Fruit fly (Drosophila melanogaster) whole organism, prepupa: ENCODE measurements around the gene Vps15.

Experiments used
- Blimp-1 ChIP-seq: fragments of 200-800 bp; sonication (Bioruptor generic); optimal IDR thresholded peaks from 3 replicates; lab custom pipeline; 2017; ENCODE audit warnings: missing biosample characterization, missing genetic modification characterization, mild to moderate bottlenecking, moderate library complexity, missing genetic modification reagents
- CG10631 ChIP-seq: fragments of 200-800 bp; sonication (Bioruptor generic); optimal IDR thresholded peaks from 2 replicates; lab custom pipeline; 2016; ENCODE audit warnings: missing biosample characterization, missing genetic modification characterization
- CG10669 ChIP-seq: fragments of 200-800 bp; sonication (Bioruptor generic); optimal IDR thresholded peaks from 3 replicates; lab custom pipeline; 2018; ENCODE audit warnings: missing biosample characterization, mild to moderate bottlenecking, missing genetic modification characterization, moderate library complexity
- CG11294 ChIP-seq: fragments of 200-800 bp; sonication (Bioruptor generic); IDR thresholded peaks from 2 replicates; pipeline ENCODE4 v1.3.6; 2022; ENCODE audit warnings: missing biosample characterization, missing genetic modification characterization
- CG11902 ChIP-seq: fragments of 200-800 bp; sonication (Bioruptor generic); optimal IDR thresholded peaks from 3 replicates; lab custom pipeline; 2016; ENCODE audit warnings: missing biosample characterization, missing genetic modification characterization
- CG15336 ChIP-seq: fragments of 200-800 bp; sonication (Bioruptor generic); IDR thresholded peaks from 2 replicates; pipeline ENCODE4 v1.3.6; 2022; ENCODE audit warnings: missing biosample characterization, missing genetic modification characterization
- CG16779 ChIP-seq: fragments of 200-800 bp; sonication (Bioruptor generic); optimal IDR thresholded peaks from 3 replicates; lab custom pipeline; 2017; ENCODE audit warnings: missing biosample characterization, mild to moderate bottlenecking, missing genetic modification characterization
- CG3032 ChIP-seq: fragments of 200-800 bp; optimal IDR thresholded peaks from 2 replicates; lab custom pipeline; 2019; ENCODE audit warnings: missing biosample characterization, mild to moderate bottlenecking, missing genetic modification characterization, moderate library complexity
- CG31627 ChIP-seq: fragments of 200-800 bp; sonication (Bioruptor generic); optimal IDR thresholded peaks from 3 replicates; lab custom pipeline; 2016; ENCODE audit warnings: missing biosample characterization, missing genetic modification characterization
- CG32006 ChIP-seq: fragments of 200-800 bp; sonication (Bioruptor generic); optimal IDR thresholded peaks from 3 replicates; lab custom pipeline; 2017; ENCODE audit warnings: missing biosample characterization, mild to moderate bottlenecking, missing genetic modification characterization
- CG34406 ChIP-seq: fragments of 200-800 bp; sonication (Bioruptor generic); optimal IDR thresholded peaks from 3 replicates; lab custom pipeline; 2016; ENCODE audit warnings: missing biosample characterization, missing genetic modification characterization
- CG3919 ChIP-seq: fragments of 200-800 bp; sonication (Bioruptor generic); optimal IDR thresholded peaks from 3 replicates; lab custom pipeline; 2016; ENCODE audit warnings: missing biosample characterization, missing genetic modification characterization
- CG4318 ChIP-seq: fragments of 200-800 bp; sonication (Bioruptor generic); optimal IDR thresholded peaks from 3 replicates; lab custom pipeline; 2017; ENCODE audit warnings: missing biosample characterization, mild to moderate bottlenecking, missing genetic modification characterization
- CG6163 ChIP-seq: fragments of 200-800 bp; sonication (Bioruptor generic); IDR thresholded peaks from 3 replicates; pipeline ENCODE4 v1.3.6; 2022; ENCODE audit warnings: missing biosample characterization, missing genetic modification characterization
- CG6276 ChIP-seq: fragments of 200-800 bp; sonication (Bioruptor generic); optimal IDR thresholded peaks from 2 replicates; lab custom pipeline; 2017; ENCODE audit warnings: missing biosample characterization, mild to moderate bottlenecking, missing genetic modification characterization
- CG6792 ChIP-seq: fragments of 200-800 bp; sonication (Bioruptor generic); optimal IDR thresholded peaks from 3 replicates; lab custom pipeline; 2016; ENCODE audit warnings: missing biosample characterization, missing genetic modification characterization
- CG6808 ChIP-seq: fragments of 200-800 bp; sonication (Bioruptor generic); optimal IDR thresholded peaks from 3 replicates; lab custom pipeline; 2017; ENCODE audit warnings: missing biosample characterization, missing genetic modification characterization, mild to moderate bottlenecking, moderate library complexity, missing genetic modification reagents
- CG6854 ChIP-seq: fragments of 200-800 bp; sonication (Bioruptor generic); optimal IDR thresholded peaks from 2 replicates; lab custom pipeline; 2017; ENCODE audit warnings: missing biosample characterization, mild to moderate bottlenecking, missing genetic modification characterization
- CG8119 ChIP-seq: fragments of 200-800 bp; sonication (Bioruptor generic); IDR thresholded peaks from 3 replicates; pipeline ENCODE4 v1.3.6; 2022; ENCODE audit warnings: missing biosample characterization, missing genetic modification characterization
- CG8319 ChIP-seq: fragments of 200-800 bp; sonication (Bioruptor generic); optimal IDR thresholded peaks from 3 replicates; lab custom pipeline; 2016; ENCODE audit warnings: missing biosample characterization, missing genetic modification characterization
- CG8632 ChIP-seq: fragments of 200-800 bp; sonication (Bioruptor generic); optimal IDR thresholded peaks from 3 replicates; lab custom pipeline; 2016; ENCODE audit warnings: missing biosample characterization, missing genetic modification characterization
- CG9139 ChIP-seq: fragments of 200-800 bp; sonication (Bioruptor generic); optimal IDR thresholded peaks from 3 replicates; lab custom pipeline; 2017; ENCODE audit warnings: missing biosample characterization, mild to moderate bottlenecking, missing genetic modification characterization
- Eip75B ChIP-seq: fragments of 200-800 bp; sonication (Bioruptor generic); optimal IDR thresholded peaks from 3 replicates; lab custom pipeline; 2016; ENCODE audit warnings: missing biosample characterization, missing genetic modification characterization
- Eip78C ChIP-seq: fragments of 200-800 bp; sonication (Bioruptor generic); peaks from one replicate; lab custom pipeline; 2016; ENCODE audit warnings: missing biosample characterization, missing genetic modification characterization
- Eip93F ChIP-seq: fragments of 200-800 bp; sonication (Bioruptor generic); optimal IDR thresholded peaks from 2 replicates; lab custom pipeline; 2016; ENCODE audit warnings: missing biosample characterization, mild to moderate bottlenecking, missing genetic modification characterization
- Ets21C ChIP-seq: fragments of 200-800 bp; sonication (Bioruptor generic); optimal IDR thresholded peaks from 3 replicates; lab custom pipeline; 2016; ENCODE audit warnings: missing biosample characterization, missing genetic modification characterization
- Gug ChIP-seq: fragments of 200-800 bp; sonication (Bioruptor generic); IDR thresholded peaks from 2 replicates; pipeline ENCODE4 v1.3.6; 2022; ENCODE audit warnings: missing biosample characterization, missing genetic modification characterization
- Hr38 ChIP-seq: sonication (Bioruptor generic); optimal IDR thresholded peaks from 2 replicates; lab custom pipeline; 2016; ENCODE audit warnings: missing biosample characterization, missing genetic modification characterization
- Hr39 ChIP-seq: fragments of 200-800 bp; sonication (Bioruptor generic); optimal IDR thresholded peaks from 2 replicates; lab custom pipeline; 2016; ENCODE audit warnings: missing biosample characterization, missing genetic modification characterization
- Hr4 ChIP-seq: fragments of 200-800 bp; sonication (Bioruptor generic); optimal IDR thresholded peaks from 3 replicates; lab custom pipeline; 2016; ENCODE audit warnings: missing biosample characterization, missing genetic modification characterization
- Lpt ChIP-seq: fragments of 200-800 bp; sonication (Bioruptor generic); optimal IDR thresholded peaks from 3 replicates; lab custom pipeline; 2016; ENCODE audit warnings: missing biosample characterization, missing genetic modification characterization
- Met ChIP-seq: fragments of 200-800 bp; sonication (Bioruptor generic); optimal IDR thresholded peaks from 3 replicates; lab custom pipeline; 2016; ENCODE audit warnings: missing biosample characterization, missing genetic modification characterization
- OdsH ChIP-seq: fragments of 200-800 bp; sonication (Bioruptor generic); optimal IDR thresholded peaks from 3 replicates; lab custom pipeline; 2016; ENCODE audit warnings: missing biosample characterization, missing genetic modification characterization
- Smox ChIP-seq: fragments of 200-800 bp; sonication (Bioruptor generic); optimal IDR thresholded peaks from 3 replicates; lab custom pipeline; 2016; ENCODE audit warnings: missing biosample characterization, missing genetic modification characterization
- Sox102F ChIP-seq: fragments of 200-800 bp; sonication (Bioruptor generic); optimal IDR thresholded peaks from 2 replicates; lab custom pipeline; 2016; ENCODE audit warnings: missing biosample characterization, mild to moderate bottlenecking, missing genetic modification characterization
- Sox14 ChIP-seq: fragments of 200-800 bp; sonication (Bioruptor generic); optimal IDR thresholded peaks from 3 replicates; lab custom pipeline; 2016; ENCODE audit warnings: missing biosample characterization, missing genetic modification characterization
- Sox15 ChIP-seq: fragments of 200-800 bp; sonication (Bioruptor generic); optimal IDR thresholded peaks from 3 replicates; lab custom pipeline; 2016; ENCODE audit warnings: missing biosample characterization, missing genetic modification characterization
- achi ChIP-seq: fragments of 200-800 bp; sonication (Bioruptor generic); optimal IDR thresholded peaks from 3 replicates; lab custom pipeline; 2016; ENCODE audit warnings: missing biosample characterization, missing genetic modification characterization
- acj6 ChIP-seq: fragments of 200-800 bp; sonication (Bioruptor generic); optimal IDR thresholded peaks from 3 replicates; lab custom pipeline; 2016; ENCODE audit warnings: missing biosample characterization, missing genetic modification characterization
- cyc ChIP-seq: fragments of 200-800 bp; sonication (Bioruptor generic); optimal IDR thresholded peaks from 3 replicates; lab custom pipeline; 2016; ENCODE audit warnings: missing biosample characterization, missing genetic modification characterization
- dsx ChIP-seq: fragments of 200-800 bp; optimal IDR thresholded peaks from 3 replicates; lab custom pipeline; 2019; ENCODE audit warnings: missing biosample characterization, mild to moderate bottlenecking, missing genetic modification characterization, moderate library complexity; ENCODE audit not compliant: poor library complexity, severe bottlenecking
- eg ChIP-seq: fragments of 200-800 bp; sonication (Bioruptor generic); IDR thresholded peaks from 3 replicates; pipeline ENCODE4 v1.3.6; 2022; ENCODE audit warnings: missing biosample characterization, missing genetic modification characterization
- esn ChIP-seq: fragments of 200-800 bp; sonication (Bioruptor generic); optimal IDR thresholded peaks from 2 replicates; lab custom pipeline; 2016; ENCODE audit warnings: missing biosample characterization, mild to moderate bottlenecking, missing genetic modification characterization, moderate library complexity
- fd59A ChIP-seq: fragments of 200-800 bp; sonication (Bioruptor generic); optimal IDR thresholded peaks from 2 replicates; lab custom pipeline; 2017; ENCODE audit warnings: missing biosample characterization, mild to moderate bottlenecking, missing genetic modification characterization, missing genetic modification reagents
- fd85E ChIP-seq: fragments of 200-800 bp; sonication (Bioruptor generic); optimal IDR thresholded peaks from 3 replicates; lab custom pipeline; 2016; ENCODE audit warnings: missing biosample characterization, missing genetic modification characterization
- fkh ChIP-seq: fragments of 200-800 bp; sonication (Bioruptor generic); optimal IDR thresholded peaks from 3 replicates; lab custom pipeline; 2017; ENCODE audit warnings: missing biosample characterization, mild to moderate bottlenecking, missing genetic modification characterization, moderate library complexity
- lz ChIP-seq: fragments of 200-800 bp; sonication (Bioruptor generic); optimal IDR thresholded peaks from 3 replicates; lab custom pipeline; 2016; ENCODE audit warnings: missing biosample characterization, missing genetic modification characterization
- pdm3 ChIP-seq: fragments of 200-800 bp; sonication (Bioruptor generic); optimal IDR thresholded peaks from 3 replicates; lab custom pipeline; 2016; ENCODE audit warnings: missing biosample characterization, missing genetic modification characterization
- salr ChIP-seq, 2 experiments: fragments of 200-800 bp; sonication (Bioruptor generic); optimal IDR thresholded peaks; 3 replicates each; lab custom pipeline; 2016 to 2018; ENCODE audit warnings: missing biosample characterization in 2 of 2, missing genetic modification characterization in 2 of 2, mild to moderate bottlenecking in 1 of 2
- spab ChIP-seq: fragments of 200-800 bp; sonication (Bioruptor generic); optimal IDR thresholded peaks from 2 replicates; lab custom pipeline; 2017; ENCODE audit warnings: missing biosample characterization, mild to moderate bottlenecking, missing genetic modification characterization, missing genetic modification reagents
- ss ChIP-seq, 2 experiments: fragments of 200-800 bp; sonication (Bioruptor generic); optimal IDR thresholded peaks; 2 replicates in 1 of 2; 3 replicates in 1 of 2; lab custom pipeline; 2017 to 2018; ENCODE audit warnings: mild to moderate bottlenecking in 2 of 2, missing biosample characterization in 2 of 2, missing genetic modification characterization in 2 of 2, moderate library complexity in 1 of 2
- svp ChIP-seq: fragments of 200-800 bp; sonication (Bioruptor generic); peaks from one replicate; lab custom pipeline; 2016; ENCODE audit warnings: missing biosample characterization, missing genetic modification characterization
- topi ChIP-seq: fragments of 200-800 bp; sonication (Bioruptor generic); optimal IDR thresholded peaks from 3 replicates; lab custom pipeline; 2016; ENCODE audit warnings: missing biosample characterization, missing genetic modification characterization

Gene Vps15

dm6 chr3R:9213029-9213428, 32.6 kb downstream of the Vps15 start:
- no peak for TF ChIP-seq CG6854 (GFP tag; lab: Kevin White, UChicago)
- TF ChIP-seq CG10631 (GFP tag; lab: Kevin White, UChicago) = peak; percentile 35
- 0 out of 3 replicates have a peak, but pooled peaks have one; percentile 47 for TF ChIP-seq CG6163
- no peak for TF ChIP-seq Smox (GFP tag; lab: Kevin White, UChicago)
- no peak for TF ChIP-seq Sox15 (GFP tag; lab: Kevin White, UChicago)
- no peak for TF ChIP-seq spab (GFP tag; lab: Kevin White, UChicago)
- peak; percentile 20 for TF ChIP-seq CG6792 (GFP tag; lab: Kevin White, UChicago)
- TF ChIP-seq achi (GFP tag; lab: Kevin White, UChicago) = no peak
- TF ChIP-seq CG16779 (tag; lab: Kevin White, UChicago) = no peak
- TF ChIP-seq CG10669 (GFP tag; lab: Kevin White, UChicago) = peak; percentile 32
- TF ChIP-seq CG15336 (GFP tag; lab: Robert Waterston, UW) = no peak; the same call in 1 of the 2 replicates
- TF ChIP-seq Eip75B = peak; percentile 22
- TF ChIP-seq topi (GFP tag; lab: Kevin White, UChicago) = peak; percentile 36
- peak; percentile 29 for TF ChIP-seq Sox14 (GFP tag; lab: Kevin White, UChicago)
- TF ChIP-seq salr (GFP tag; optimal IDR thresholded peaks at IDR 0.05; lab: Kevin White, UChicago) = peak in 1 of 2 experiments; percentile 1
- TF ChIP-seq CG11902 (GFP tag; lab: Kevin White, UChicago) = no peak
- TF ChIP-seq CG34406 (GFP tag; lab: Kevin White, UChicago) = no peak
- TF ChIP-seq Met = peak; percentile 21
- TF ChIP-seq acj6 (GFP tag; lab: Kevin White, UChicago) = peak; percentile 28
- TF ChIP-seq CG31627 = peak; percentile 20
- no peak for TF ChIP-seq dsx (GFP tag; lab: Kevin White, UChicago)
- no peak for TF ChIP-seq CG3919 (GFP tag; lab: Kevin White, UChicago)
- no peak for TF ChIP-seq CG6276
- TF ChIP-seq eg = no peak
- TF ChIP-seq CG4318 (GFP tag; lab: Kevin White, UChicago) = no peak
- TF ChIP-seq Ets21C (GFP tag; lab: Kevin White, UChicago) = no peak
- TF ChIP-seq pdm3 (GFP tag; lab: Kevin White, UChicago) = peak; percentile 27
- no peak for TF ChIP-seq fd59A (GFP tag; lab: Kevin White, UChicago)
- no peak for TF ChIP-seq CG11294
- TF ChIP-seq CG8319 (GFP tag; lab: Kevin White, UChicago) = no peak
- TF ChIP-seq Lpt (GFP tag; lab: Kevin White, UChicago) = no peak
- no peak for TF ChIP-seq fd85E (GFP tag; lab: Kevin White, UChicago)
- TF ChIP-seq CG8632 (GFP tag; lab: Kevin White, UChicago) = no peak
- TF ChIP-seq ss (GFP tag; optimal IDR thresholded peaks at IDR 0.05; lab: Kevin White, UChicago) = no peak
- TF ChIP-seq CG6808 (GFP tag; lab: Kevin White, UChicago) = peak; percentile 14
- TF ChIP-seq fkh (GFP tag; lab: Kevin White, UChicago) = no peak
- no peak for TF ChIP-seq Hr38 (GFP tag; lab: Kevin White, UChicago)
- TF ChIP-seq CG9139 (GFP tag; lab: Kevin White, UChicago) = no peak
- TF ChIP-seq CG32006 (GFP tag; lab: Kevin White, UChicago) = peak; percentile 48
- TF ChIP-seq lz = peak; percentile 33
- TF ChIP-seq CG3032 (tag; lab: Kevin White, UChicago) = peak; percentile 9
- peak; percentile 27 for TF ChIP-seq cyc (GFP tag; lab: Kevin White, UChicago)
- no peak for TF ChIP-seq Gug (GFP tag; lab: Robert Waterston, UW)
- TF ChIP-seq Sox102F (GFP tag; lab: Kevin White, UChicago) = no peak
- TF ChIP-seq esn = no peak
- TF ChIP-seq CG8119 (GFP tag; lab: Robert Waterston, UW) = 0 out of 3 replicates have a peak, but pooled peaks have one; percentile 35
- TF ChIP-seq Eip78C (GFP tag; lab: Kevin White, UChicago) = peak; percentile 56
- peak; percentile 34 for TF ChIP-seq OdsH
- no peak for TF ChIP-seq Eip93F (GFP tag; lab: Kevin White, UChicago)
- TF ChIP-seq Blimp-1 (GFP tag; lab: Kevin White, UChicago) = no peak
- peak; percentile 22 for TF ChIP-seq Hr4 (GFP tag; lab: Kevin White, UChicago)
- no peak for TF ChIP-seq svp (GFP tag; lab: Kevin White, UChicago)
- TF ChIP-seq Hr39 = peak; percentile 18
